Fruit fly (Drosophila melanogaster): ENCODE data around the gene CG31431.

DNA sequence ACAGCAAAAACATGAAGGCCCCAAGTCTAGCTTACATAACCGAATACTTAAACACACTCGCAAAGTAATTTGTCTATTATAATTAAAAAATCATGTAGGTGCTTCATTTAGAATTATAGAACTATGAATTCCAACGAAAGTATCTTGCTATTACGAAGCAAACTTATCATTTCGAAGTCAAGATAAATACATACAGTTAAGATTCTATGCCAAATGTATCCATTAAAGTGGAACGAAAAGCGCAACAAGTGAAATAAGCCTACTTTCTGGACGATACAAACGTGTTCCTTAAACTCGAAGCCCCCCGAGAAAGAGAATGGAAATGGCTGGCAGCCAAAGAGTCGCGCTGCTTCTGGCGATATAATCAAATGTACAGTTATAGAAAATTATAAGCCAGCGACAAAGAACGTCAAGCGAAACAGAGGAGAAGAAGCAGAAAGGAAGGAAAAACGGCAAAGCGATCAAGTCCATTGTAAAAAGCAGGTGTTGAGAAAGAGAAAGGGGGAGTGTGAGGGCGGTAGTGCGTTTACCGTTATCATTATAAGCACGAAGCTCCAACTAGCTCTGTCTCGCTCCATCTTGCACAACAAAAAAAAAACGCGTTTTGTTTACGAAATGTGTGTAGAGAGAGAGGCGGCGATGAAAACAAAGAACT, 17.8 kb upstream of the CG31431 start:
- TF ChIP-seq Hr38 (GFP tag; optimal IDR thresholded peaks at IDR 0.05) (no peak), CG10669 (GFP tag; optimal IDR thresholded peaks at IDR 0.05) (peak; percentile 48), net (GFP tag; optimal IDR thresholded peaks at IDR 0.05) (no peak), CG3919 (GFP tag; optimal IDR thresholded peaks at IDR 0.05) (peak; percentile 13), Hr4 (GFP tag; optimal IDR thresholded peaks at IDR 0.05) (peak; percentile 11), CG6854 (GFP tag; optimal IDR thresholded peaks at IDR 0.05) (peak; percentile 2), Ets96B (tag; optimal IDR thresholded peaks at IDR 0.05) (peak; percentile 30), CG9139 (GFP tag; optimal IDR thresholded peaks at IDR 0.05) (no peak), Gug (GFP tag; IDR thresholded peaks at IDR 0.05) (no peak), CG6808 (GFP tag; optimal IDR thresholded peaks at IDR 0.05) (peak; percentile 30)

Measured in whole organism, prepupa.